Fruit fly (Drosophila melanogaster): ENCODE results near the gene Hsc70-3.

Gene Hsc70-3

DNA sequence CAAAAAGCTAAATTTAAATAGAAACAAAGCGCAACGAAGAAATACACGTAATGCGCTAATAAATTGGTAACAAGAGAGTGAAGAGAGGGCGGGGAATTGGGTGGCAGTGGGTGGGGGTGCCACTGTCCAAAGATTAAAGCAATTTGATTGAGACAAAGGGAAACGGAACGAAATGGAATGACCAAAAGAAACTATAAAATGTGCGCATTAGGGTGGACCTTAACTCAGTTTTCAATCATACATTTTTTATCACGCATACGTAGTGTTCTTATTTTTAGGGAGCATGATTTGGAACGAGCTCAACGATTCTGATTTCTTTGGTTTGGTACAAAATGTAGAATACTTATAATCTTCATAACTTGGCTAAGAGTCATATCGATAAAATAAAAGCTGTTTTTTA, 15.0 kb upstream of the Hsc70-3 start:
- no peak for TF ChIP-seq gl (tag; optimal IDR thresholded peaks at IDR 0.05)
- TF ChIP-seq CG8301 (tag; optimal IDR thresholded peaks at IDR 0.05) = peak; percentile 33
- no peak; the same call in 2 of the 3 replicates for TF ChIP-seq fd96Ca (GFP tag; IDR thresholded peaks at IDR 0.05)
- TF ChIP-seq rn (GFP tag; IDR thresholded peaks at IDR 0.05) = no peak
- no peak for TF ChIP-seq CG15710 (tag; optimal IDR thresholded peaks at IDR 0.05)
- TF ChIP-seq CG8159 (tag; optimal IDR thresholded peaks at IDR 0.05) = peak; percentile 81
- 0 out of 2 replicates have a peak, but pooled peaks have one; percentile 17 for TF ChIP-seq CG32121 (GFP tag; IDR thresholded peaks at IDR 0.05)
- TF ChIP-seq Snoo (tag; optimal IDR thresholded peaks at IDR 0.05) = no peak
- TF ChIP-seq Ets98B (GFP tag; IDR thresholded peaks at IDR 0.05) = peak; percentile 47
- TF ChIP-seq D1 (tag; optimal IDR thresholded peaks at IDR 0.05) = no peak
- no peak for TF ChIP-seq CG34367 (tag; optimal IDR thresholded peaks at IDR 0.05)
- no peak for TF ChIP-seq CG12605 (GFP tag; IDR thresholded peaks at IDR 0.05)
- TF ChIP-seq CG9948 (tag; optimal IDR thresholded peaks at IDR 0.05) = no peak
- TF ChIP-seq CG4496 (GFP tag; IDR thresholded peaks at IDR 0.05) = peak; percentile 61; the same call in 2 of the 3 replicates
- TF ChIP-seq CG10348 (GFP tag; IDR thresholded peaks at IDR 0.05) = no peak
- TF ChIP-seq EcR (GFP tag; optimal IDR thresholded peaks at IDR 0.05) = no peak
- no peak for TF ChIP-seq Pif1B (GFP tag; optimal IDR thresholded peaks at IDR 0.05)
- TF ChIP-seq CG17806 (tag; optimal IDR thresholded peaks at IDR 0.05) = no peak
- peak; percentile 25 for TF ChIP-seq CG14655 (GFP tag; optimal IDR thresholded peaks at IDR 0.05)
- TF ChIP-seq Pif1A (GFP tag; optimal IDR thresholded peaks at IDR 0.05) = peak; percentile 27
- TF ChIP-seq CG13204 (GFP tag; optimal IDR thresholded peaks at IDR 0.05) = no peak

DNA sequence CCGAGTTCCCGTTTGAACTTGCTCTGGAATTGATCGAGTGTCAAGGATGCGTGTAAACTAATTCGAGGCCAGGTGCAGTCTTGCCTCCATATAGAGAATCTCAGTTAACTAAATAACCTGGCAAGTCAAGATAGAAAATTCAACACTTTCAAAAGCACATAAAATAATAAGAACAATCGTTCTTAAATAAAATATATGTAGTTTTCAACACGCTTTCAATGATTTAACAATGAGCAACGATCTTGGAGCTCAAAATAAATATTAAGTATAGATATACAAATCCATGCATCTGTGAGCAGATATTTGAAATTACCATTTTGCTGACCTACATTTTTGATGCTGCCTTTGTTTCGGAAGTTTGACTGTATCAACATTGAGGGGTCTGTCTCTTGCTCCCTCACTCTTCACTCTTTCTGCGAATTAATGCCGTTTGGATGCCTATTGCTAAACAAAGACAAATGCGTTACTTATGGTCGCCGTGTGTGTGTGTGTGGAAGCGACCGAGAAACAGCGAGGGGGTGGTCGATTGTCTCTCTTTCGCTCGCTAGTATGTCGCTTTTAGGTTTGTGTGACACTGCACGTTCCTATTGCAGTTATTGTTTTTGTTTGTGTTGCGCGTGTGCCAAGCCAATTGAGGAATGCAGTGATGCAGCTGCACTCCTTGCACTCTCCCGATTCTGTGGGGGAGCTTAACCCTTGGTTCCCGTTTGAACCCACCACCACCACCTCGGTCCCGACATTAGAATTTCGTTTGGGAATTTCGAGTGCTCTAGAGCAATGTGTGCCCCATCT, 13.6 kb upstream of the Hsc70-3 start:
- TF ChIP-seq D1 (tag; optimal IDR thresholded peaks at IDR 0.05) (no peak), Snoo (tag; optimal IDR thresholded peaks at IDR 0.05) (peak; percentile 4), CG15710 (tag; optimal IDR thresholded peaks at IDR 0.05) (peak; percentile 43), CG32121 (GFP tag; IDR thresholded peaks at IDR 0.05) (peak; percentile 60), EcR (GFP tag; optimal IDR thresholded peaks at IDR 0.05) (no peak), Pif1A (GFP tag; optimal IDR thresholded peaks at IDR 0.05) (peak; percentile 52), CG10348 (GFP tag; IDR thresholded peaks at IDR 0.05) (no peak; the same call in 1 of the 2 replicates), Pif1B (GFP tag; optimal IDR thresholded peaks at IDR 0.05) (peak; percentile 58), CG13204 (GFP tag; optimal IDR thresholded peaks at IDR 0.05) (no peak), rn (GFP tag; IDR thresholded peaks at IDR 0.05) (0 out of 2 replicates have a peak, but pooled peaks have one; percentile 28), CG17806 (tag; optimal IDR thresholded peaks at IDR 0.05) (no peak), CG8301 (tag; optimal IDR thresholded peaks at IDR 0.05) (peak; percentile 83), CG9948 (tag; optimal IDR thresholded peaks at IDR 0.05) (peak; percentile 36), gl (tag; optimal IDR thresholded peaks at IDR 0.05) (no peak), CG34367 (tag; optimal IDR thresholded peaks at IDR 0.05) (peak; percentile 17), fd96Ca (GFP tag; IDR thresholded peaks at IDR 0.05) (peak; percentile 68), CG12605 (GFP tag; IDR thresholded peaks at IDR 0.05) (no peak; the same call in 1 of the 2 replicates), CG14655 (GFP tag; optimal IDR thresholded peaks at IDR 0.05) (peak; percentile 86), CG4496 (GFP tag; IDR thresholded peaks at IDR 0.05) (peak; percentile 72), Ets98B (GFP tag; IDR thresholded peaks at IDR 0.05) (peak; percentile 61; the same call in 1 of the 2 replicates), CG8159 (tag; optimal IDR thresholded peaks at IDR 0.05) (peak; percentile 30)

DNA sequence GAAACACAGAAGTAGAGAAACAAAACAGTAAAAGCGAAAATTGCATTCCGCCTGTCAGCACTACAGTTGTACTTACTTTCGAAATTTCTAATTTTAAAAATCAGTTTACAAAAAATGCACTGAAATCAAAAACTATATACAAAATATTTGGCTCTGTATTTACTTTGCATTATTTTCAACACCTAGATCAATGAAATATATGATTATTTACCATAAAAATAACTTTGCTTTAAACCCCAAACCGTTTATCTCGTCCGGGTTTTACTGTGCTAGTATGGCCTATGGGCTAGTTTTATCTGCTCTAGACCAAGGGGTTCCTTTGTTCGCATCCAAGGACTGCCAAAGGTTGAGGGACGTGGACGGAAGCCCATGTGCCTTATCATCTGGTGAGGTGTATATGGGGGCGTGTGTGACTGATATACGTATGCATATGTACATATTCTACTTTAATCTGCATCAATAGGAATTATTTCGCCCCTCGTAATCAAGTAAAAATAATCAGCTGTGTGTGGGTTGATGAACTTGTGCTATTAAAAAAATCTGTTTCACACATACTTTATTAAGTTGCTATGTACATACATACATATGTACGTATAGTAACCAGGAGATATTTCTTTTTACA, 12.4 kb upstream of the Hsc70-3 start:
- no peak for TF ChIP-seq Ets98B (GFP tag; IDR thresholded peaks at IDR 0.05)
- no peak for TF ChIP-seq CG10348 (GFP tag; IDR thresholded peaks at IDR 0.05)
- peak; percentile 2 for TF ChIP-seq CG8159 (tag; optimal IDR thresholded peaks at IDR 0.05)
- no peak for TF ChIP-seq Pif1A (GFP tag; optimal IDR thresholded peaks at IDR 0.05)
- no peak for TF ChIP-seq gl (tag; optimal IDR thresholded peaks at IDR 0.05)
- no peak for TF ChIP-seq CG15710 (tag; optimal IDR thresholded peaks at IDR 0.05)
- TF ChIP-seq CG12605 (GFP tag; IDR thresholded peaks at IDR 0.05) = no peak
- TF ChIP-seq CG4496 (GFP tag; IDR thresholded peaks at IDR 0.05) = peak; percentile 56; the same call in 2 of the 3 replicates
- no peak; the same call in 1 of the 2 replicates for TF ChIP-seq CG32121 (GFP tag; IDR thresholded peaks at IDR 0.05)
- TF ChIP-seq CG34367 (tag; optimal IDR thresholded peaks at IDR 0.05) = no peak
- no peak for TF ChIP-seq rn (GFP tag; IDR thresholded peaks at IDR 0.05)
- TF ChIP-seq fd96Ca (GFP tag; IDR thresholded peaks at IDR 0.05) = no peak
- no peak for TF ChIP-seq D1 (tag; optimal IDR thresholded peaks at IDR 0.05)
- peak; percentile 1 for TF ChIP-seq CG8301 (tag; optimal IDR thresholded peaks at IDR 0.05)
- TF ChIP-seq CG13204 (GFP tag; optimal IDR thresholded peaks at IDR 0.05) = no peak
- no peak for TF ChIP-seq CG9948 (tag; optimal IDR thresholded peaks at IDR 0.05)
- TF ChIP-seq EcR (GFP tag; optimal IDR thresholded peaks at IDR 0.05) = peak; percentile 90
- TF ChIP-seq Pif1B (GFP tag; optimal IDR thresholded peaks at IDR 0.05) = no peak
- TF ChIP-seq CG14655 (GFP tag; optimal IDR thresholded peaks at IDR 0.05) = peak; percentile 43
- TF ChIP-seq Snoo (tag; optimal IDR thresholded peaks at IDR 0.05) = no peak
- no peak for TF ChIP-seq CG17806 (tag; optimal IDR thresholded peaks at IDR 0.05)

DNA sequence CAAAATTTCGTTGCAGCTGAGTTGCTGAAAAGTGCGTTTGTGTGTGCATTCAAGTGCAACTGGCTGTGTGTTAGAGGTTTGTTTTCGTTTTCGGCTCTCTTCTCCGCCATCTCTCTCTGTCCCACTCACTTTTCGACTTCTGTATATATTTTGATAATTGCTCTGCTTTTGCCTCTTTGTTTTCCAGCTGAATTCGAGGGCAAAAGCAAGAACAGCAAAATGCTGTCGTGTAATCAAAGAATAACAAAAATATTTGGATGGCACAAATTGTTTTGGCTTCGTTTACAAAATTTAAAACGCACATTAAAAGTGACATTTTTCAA, 11.8 kb upstream of the Hsc70-3 start:
- TF ChIP-seq rn (GFP tag; IDR thresholded peaks at IDR 0.05) (no peak), Pif1B (GFP tag; optimal IDR thresholded peaks at IDR 0.05) (no peak), gl (tag; optimal IDR thresholded peaks at IDR 0.05) (no peak)

DNA sequence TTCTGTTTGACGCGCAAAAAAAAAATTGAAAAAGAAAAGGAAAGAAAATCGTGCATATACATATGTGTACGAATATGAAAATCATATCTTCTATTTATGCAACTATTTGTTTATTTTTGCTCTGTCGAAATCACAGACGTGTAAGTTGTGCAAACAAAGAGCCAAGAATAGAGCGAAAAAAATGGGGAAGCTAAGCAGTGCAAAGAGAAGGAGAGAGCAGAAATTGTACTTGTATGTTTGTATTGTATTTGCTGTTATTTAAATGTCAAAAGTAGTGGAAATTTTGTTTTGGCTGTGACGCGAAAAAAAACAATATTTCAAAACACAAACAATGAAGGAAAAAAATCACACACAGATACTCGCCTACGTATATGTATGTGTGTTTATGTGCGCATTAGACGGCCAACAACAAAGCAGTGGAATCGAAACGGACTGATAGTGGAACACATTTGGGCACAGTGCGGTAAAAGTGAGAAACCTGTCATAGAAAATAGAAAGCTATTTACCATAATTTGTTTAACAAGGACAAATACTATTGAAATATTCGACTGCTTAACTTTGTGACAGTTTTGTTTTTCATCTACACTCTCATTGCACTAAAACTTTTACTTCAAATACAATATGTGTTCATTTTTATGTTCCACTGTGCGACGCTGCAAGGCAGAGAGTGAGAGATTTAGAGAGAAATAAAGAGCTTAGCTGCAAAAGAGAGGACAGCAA, 11.3 kb upstream of the Hsc70-3 start:
- TF ChIP-seq CG13204 (GFP tag; optimal IDR thresholded peaks at IDR 0.05) = peak; percentile 53
- peak; percentile 89 for TF ChIP-seq Snoo (tag; optimal IDR thresholded peaks at IDR 0.05)
- peak; percentile 82 for TF ChIP-seq CG10348 (GFP tag; IDR thresholded peaks at IDR 0.05)
- peak; percentile 97 for TF ChIP-seq CG32121 (GFP tag; IDR thresholded peaks at IDR 0.05)
- TF ChIP-seq gl (tag; optimal IDR thresholded peaks at IDR 0.05) = peak; percentile 86
- peak; percentile 92 for TF ChIP-seq CG17806 (tag; optimal IDR thresholded peaks at IDR 0.05)
- peak; percentile 89 for TF ChIP-seq CG34367 (tag; optimal IDR thresholded peaks at IDR 0.05)
- no peak for TF ChIP-seq EcR (GFP tag; optimal IDR thresholded peaks at IDR 0.05)
- peak; percentile 97 for TF ChIP-seq Pif1A (GFP tag; optimal IDR thresholded peaks at IDR 0.05)
- peak; percentile 82 for TF ChIP-seq CG15710 (tag; optimal IDR thresholded peaks at IDR 0.05)
- peak; percentile 90 for TF ChIP-seq Pif1B (GFP tag; optimal IDR thresholded peaks at IDR 0.05)
- peak; percentile 91 for TF ChIP-seq CG9948 (tag; optimal IDR thresholded peaks at IDR 0.05)
- TF ChIP-seq CG12605 (GFP tag; IDR thresholded peaks at IDR 0.05) = peak; percentile 96
- peak; percentile 34 for TF ChIP-seq D1 (tag; optimal IDR thresholded peaks at IDR 0.05)
- TF ChIP-seq fd96Ca (GFP tag; IDR thresholded peaks at IDR 0.05) = peak; percentile 97
- peak; percentile 96 for TF ChIP-seq CG8301 (tag; optimal IDR thresholded peaks at IDR 0.05)
- TF ChIP-seq CG14655 (GFP tag; optimal IDR thresholded peaks at IDR 0.05) = peak; percentile 96
- peak; percentile 98 for TF ChIP-seq Ets98B (GFP tag; IDR thresholded peaks at IDR 0.05)
- TF ChIP-seq CG8159 (tag; optimal IDR thresholded peaks at IDR 0.05) = peak; percentile 87
- TF ChIP-seq CG4496 (GFP tag; IDR thresholded peaks at IDR 0.05) = peak; percentile 98
- TF ChIP-seq rn (GFP tag; IDR thresholded peaks at IDR 0.05) = peak; percentile 91

Data from whole organism, pupa.